Worm (Caenorhabditis elegans) whole organism, L4/young adult: ENCODE data around the gene sir-2.3.

Experiments
- dao-5 ChIP-seq: sonication (generic microtip); optimal IDR thresholded peaks from 2 replicates; lab custom pipeline; 2016; ENCODE audit warnings: missing genotype, missing genetic modification characterization, moderate library complexity, missing compliant biosample characterization
- him-1 ChIP-seq: sonication (generic microtip); optimal IDR thresholded peaks from 2 replicates; lab custom pipeline; 2016; ENCODE audit warnings: missing genotype, missing genetic modification reagents, missing genetic modification characterization, missing compliant biosample characterization

DNA sequence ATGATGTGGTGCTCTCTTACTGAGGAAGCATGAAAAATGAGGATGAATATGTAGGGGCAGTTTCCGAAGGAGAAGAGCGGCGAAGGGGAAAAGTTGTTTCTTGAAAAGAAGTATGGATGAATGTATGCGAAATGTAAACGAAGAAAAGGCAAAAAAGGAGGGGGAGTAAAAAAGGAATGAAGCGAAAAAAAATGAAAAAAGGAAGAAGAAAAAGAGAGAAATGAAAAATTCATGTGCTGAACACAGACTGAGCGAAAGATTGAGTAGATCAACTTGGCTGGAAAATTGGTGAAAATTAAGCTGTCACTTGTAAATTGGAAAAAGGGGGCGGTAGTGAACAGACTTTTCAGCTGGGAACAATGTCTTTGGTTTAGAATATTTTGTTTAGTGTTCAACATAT, 33.4 kb downstream of the sir-2.3 start, which contains the start of gene C49F8.1:
- TF ChIP-seq dao-5 (tag; lab: Kevin White, UChicago) (no peak), him-1 (tag; lab: Kevin White, UChicago) (no peak)
